Fruit fly (Drosophila melanogaster) whole organism, embryonic: ENCODE results near the gene Clbn.
"Not testable (repeated sequence)": the region's sequence is repeated elsewhere in the genome, so short reads cannot be mapped to it uniquely, and the experiment has no call there.

Experiments
- Adf1 ChIP-seq: fragments of 200-800 bp; sonication (Bioruptor generic); IDR thresholded peaks from 2 replicates; pipeline ENCODE4 v1.3.6; 2022; ENCODE audit warnings: missing biosample characterization, missing genetic modification characterization
- Asciz ChIP-seq: fragments of 200-800 bp; sonication (Bioruptor generic); optimal IDR thresholded peaks from 2 replicates; lab custom pipeline; 2017; ENCODE audit warnings: missing biosample characterization, mild to moderate bottlenecking, missing genetic modification characterization, missing genetic modification reagents
- CG10267 ChIP-seq: fragments of 200-800 bp; sonication (Bioruptor generic); optimal IDR thresholded peaks from 2 replicates; lab custom pipeline; 2018; ENCODE audit warnings: missing biosample characterization, mild to moderate bottlenecking, missing genetic modification characterization, moderate library complexity
- CG10321 ChIP-seq: fragments of 200-800 bp; sonication (Bioruptor generic); IDR thresholded peaks from 2 replicates; pipeline ENCODE4 v1.3.6; 2022; ENCODE audit warnings: missing biosample characterization, missing genetic modification characterization
- CG10543 ChIP-seq: fragments of 200-800 bp; sonication (Bioruptor generic); optimal IDR thresholded peaks from 3 replicates; lab custom pipeline; 2017; ENCODE audit warnings: missing biosample characterization, mild to moderate bottlenecking, missing genetic modification characterization, moderate library complexity
- CG11247 ChIP-seq: fragments of 200-800 bp; sonication (Bioruptor generic); IDR thresholded peaks from 2 replicates; pipeline ENCODE4 v1.3.6; 2022; ENCODE audit warnings: missing biosample characterization, missing genetic modification characterization
- CG13624 ChIP-seq: fragments of 200-800 bp; sonication (Bioruptor generic); optimal IDR thresholded peaks from 2 replicates; lab custom pipeline; 2016; ENCODE audit warnings: missing biosample characterization, missing genetic modification characterization
- CG13775 ChIP-seq: fragments of 200-800 bp; sonication (Bioruptor generic); optimal IDR thresholded peaks from 3 replicates; lab custom pipeline; 2017; ENCODE audit warnings: missing biosample characterization, mild to moderate bottlenecking, missing genetic modification characterization
- CG14014 ChIP-seq: fragments of 200-800 bp; sonication (Bioruptor generic); IDR thresholded peaks from 2 replicates; pipeline ENCODE4 v1.3.6; 2022; ENCODE audit warnings: missing biosample characterization, missing genetic modification characterization
- CG17328 ChIP-seq: fragments of 200-800 bp; sonication (Bioruptor generic); IDR thresholded peaks from 2 replicates; pipeline ENCODE4 v1.3.6; 2022; ENCODE audit warnings: missing biosample characterization, missing genetic modification characterization
- CG17385 ChIP-seq: fragments of 200-800 bp; sonication (Bioruptor generic); optimal IDR thresholded peaks from 3 replicates; lab custom pipeline; 2018; ENCODE audit warnings: missing biosample characterization, mild to moderate bottlenecking, missing genetic modification characterization
- CG34224 ChIP-seq: fragments of 200-800 bp; sonication (Bioruptor generic); IDR thresholded peaks from 3 replicates; pipeline ENCODE4 v1.3.6; 2022; ENCODE audit warnings: missing biosample characterization, missing genetic modification characterization; ENCODE audit not compliant: partially characterized antibody
- CG5953 ChIP-seq: fragments of 200-800 bp; sonication (Bioruptor generic); IDR thresholded peaks from 2 replicates; pipeline ENCODE4 v1.3.6; 2022; ENCODE audit warnings: missing biosample characterization, missing genetic modification characterization
- CG6765 ChIP-seq: fragments of 200-800 bp; sonication (Bioruptor generic); optimal IDR thresholded peaks from 3 replicates; lab custom pipeline; 2017; ENCODE audit warnings: missing biosample characterization, mild to moderate bottlenecking, missing genetic modification characterization
- CG6791 ChIP-seq: fragments of 200-800 bp; sonication (Bioruptor generic); IDR thresholded peaks from 3 replicates; pipeline ENCODE4 v1.3.6; 2022; ENCODE audit warnings: missing biosample characterization, missing genetic modification characterization; ENCODE audit not compliant: partially characterized antibody
- CG7271 ChIP-seq: fragments of 200-800 bp; sonication (Bioruptor generic); optimal IDR thresholded peaks from 2 replicates; lab custom pipeline; 2018; ENCODE audit warnings: missing biosample characterization, mild to moderate bottlenecking, missing genetic modification characterization, moderate library complexity
- D ChIP-seq, 2 experiments: fragments of 200-800 bp in 1 of 2; fragments of >200 bp in 1 of 2; sonication (Bioruptor generic) in 1 of 2; optimal IDR thresholded peaks; 2 replicates in 1 of 2; 3 replicates in 1 of 2; lab custom pipeline; 2017; ENCODE audit warnings: mild to moderate bottlenecking in 1 of 2, missing biosample characterization in 1 of 2, missing genetic modification characterization in 1 of 2, missing genetic modification reagents in 1 of 2
- D19B ChIP-seq: fragments of 200-800 bp; sonication (Bioruptor generic); optimal IDR thresholded peaks from 2 replicates; lab custom pipeline; 2017; ENCODE audit warnings: missing biosample characterization, mild to moderate bottlenecking, missing genetic modification characterization
- Ets65A ChIP-seq: fragments of 200-800 bp; sonication (Bioruptor generic); peaks from one replicate; lab custom pipeline; 2016; ENCODE audit warnings: missing biosample characterization, missing genetic modification characterization
- Fer3 ChIP-seq: fragments of 200-800 bp; sonication (Bioruptor generic); optimal IDR thresholded peaks from 2 replicates; lab custom pipeline; 2018; ENCODE audit warnings: missing biosample characterization, mild to moderate bottlenecking, missing genetic modification characterization, moderate library complexity
- HLH3B ChIP-seq: fragments of 200-800 bp; sonication (Bioruptor generic); IDR thresholded peaks from 2 replicates; pipeline ENCODE4 v1.3.6; 2022; ENCODE audit warnings: missing biosample characterization, missing genetic modification characterization
- Mrtf ChIP-seq: fragments of 200-800 bp; sonication (Bioruptor generic); IDR thresholded peaks from 3 replicates; pipeline ENCODE4 v1.3.6; 2022; ENCODE audit warnings: missing biosample characterization, missing genetic modification characterization
- Nf-YC ChIP-seq: fragments of 200-800 bp; optimal IDR thresholded peaks from 3 replicates; lab custom pipeline; 2019; ENCODE audit warnings: missing biosample characterization, mild to moderate bottlenecking, missing genetic modification characterization, moderate library complexity
- Opbp ChIP-seq: fragments of 200-800 bp; sonication (Bioruptor generic); IDR thresholded peaks from 3 replicates; pipeline ENCODE4 v1.3.6; 2022; ENCODE audit warnings: missing biosample characterization, missing genetic modification characterization; ENCODE audit not compliant: partially characterized antibody
- Ptx1 ChIP-seq: fragments of 200-800 bp; sonication (Bioruptor generic); IDR thresholded peaks from 2 replicates; pipeline ENCODE4 v1.3.6; 2022; ENCODE audit warnings: missing biosample characterization, missing genetic modification characterization
- Rfx ChIP-seq: fragments of 200-800 bp; sonication (Bioruptor generic); IDR thresholded peaks from 2 replicates; pipeline ENCODE4 v1.3.6; 2022; ENCODE audit warnings: missing biosample characterization, missing genetic modification characterization
- YL-1 ChIP-seq: fragments of 200-800 bp; sonication (Bioruptor generic); optimal IDR thresholded peaks from 3 replicates; lab custom pipeline; 2017; ENCODE audit warnings: missing biosample characterization, mild to moderate bottlenecking, missing genetic modification characterization
- ac ChIP-seq: fragments of 200-800 bp; sonication (Bioruptor generic); optimal IDR thresholded peaks from 3 replicates; lab custom pipeline; 2017; ENCODE audit warnings: missing biosample characterization, mild to moderate bottlenecking, missing genetic modification characterization
- ara ChIP-seq: fragments of 200-800 bp; sonication (Bioruptor generic); IDR thresholded peaks from 2 replicates; pipeline ENCODE4 v1.3.6; 2022; ENCODE audit warnings: missing biosample characterization, missing genetic modification characterization
- ase ChIP-seq: fragments of 200-800 bp; sonication (Bioruptor generic); IDR thresholded peaks from 3 replicates; pipeline ENCODE4 v1.3.6; 2022; ENCODE audit warnings: missing biosample characterization, missing genetic modification characterization
- ato ChIP-seq: fragments of 200-800 bp; sonication (Bioruptor generic); IDR thresholded peaks from 2 replicates; pipeline ENCODE4 v1.3.6; 2022; ENCODE audit warnings: missing biosample characterization, missing genetic modification characterization; ENCODE audit not compliant: partially characterized antibody
- cas ChIP-seq: fragments of 200-800 bp; sonication (Bioruptor generic); IDR thresholded peaks from 2 replicates; pipeline ENCODE4 v1.3.6; 2022; ENCODE audit warnings: missing biosample characterization, missing genetic modification characterization
- chinmo ChIP-seq: fragments of 200-800 bp; sonication (Bioruptor generic); IDR thresholded peaks from 4 replicates; pipeline ENCODE4 v1.3.6; 2022; ENCODE audit warnings: missing biosample characterization, missing genetic modification characterization; ENCODE audit not compliant: partially characterized antibody
- croc ChIP-seq: fragments of 200-800 bp; sonication (Bioruptor generic); conservative IDR thresholded peaks from 3 replicates; pipeline ENCODE4 v1.3.6; 2022; ENCODE audit warnings: missing biosample characterization, missing genetic modification characterization
- danr ChIP-seq: fragments of 200-800 bp; sonication (Bioruptor generic); IDR thresholded peaks from 2 replicates; pipeline ENCODE4 v1.3.6; 2022; ENCODE audit warnings: missing biosample characterization, missing genetic modification characterization
- dm ChIP-seq: fragments of 200-800 bp; sonication (Bioruptor generic); optimal IDR thresholded peaks from 3 replicates; lab custom pipeline; 2016; ENCODE audit warnings: missing biosample characterization, missing genetic modification characterization
- dysf ChIP-seq: fragments of 200-800 bp; sonication (Bioruptor generic); IDR thresholded peaks from 3 replicates; pipeline ENCODE4 v1.3.6; 2022; ENCODE audit warnings: missing biosample characterization, missing genetic modification characterization
- gsb-n ChIP-seq: fragments of 200-800 bp; sonication (Bioruptor generic); optimal IDR thresholded peaks from 3 replicates; lab custom pipeline; 2018; ENCODE audit warnings: missing biosample characterization, mild to moderate bottlenecking, missing genetic modification characterization
- hkb ChIP-seq, 2 experiments: fragments of 200-800 bp in 1 of 2; fragments of >200 bp in 1 of 2; sonication (Bioruptor generic) in 1 of 2; IDR thresholded peaks in 1 of 2; optimal IDR thresholded peaks in 1 of 2; 2 replicates each; pipeline versions ENCODE4 v1.3.6 to Lab custom; 2017 to 2022; ENCODE audit warnings: missing biosample characterization in 1 of 2, missing genetic modification characterization in 1 of 2
- klu ChIP-seq: fragments of 200-800 bp; sonication (Bioruptor generic); IDR thresholded peaks from 2 replicates; pipeline ENCODE4 v1.3.6; 2022; ENCODE audit warnings: missing biosample characterization, missing genetic modification characterization
- knrl ChIP-seq: fragments of 200-800 bp; sonication (Bioruptor generic); IDR thresholded peaks from 3 replicates; pipeline ENCODE4 v1.3.6; 2022; ENCODE audit warnings: missing biosample characterization, missing genetic modification characterization; ENCODE audit not compliant: partially characterized antibody
- nmo ChIP-seq: fragments of 200-800 bp; sonication (Bioruptor generic); optimal IDR thresholded peaks from 2 replicates; lab custom pipeline; 2018; ENCODE audit warnings: missing biosample characterization, mild to moderate bottlenecking, missing genetic modification characterization, moderate library complexity
- otp ChIP-seq: fragments of 200-800 bp; sonication (Bioruptor generic); IDR thresholded peaks from 3 replicates; pipeline ENCODE4, ENCODE4 v1.3.6; 2022; ENCODE audit warnings: missing biosample characterization, missing genetic modification characterization
- scrt ChIP-seq: fragments of 200-800 bp; sonication (Bioruptor generic); optimal IDR thresholded peaks from 2 replicates; lab custom pipeline; 2018; ENCODE audit warnings: missing biosample characterization, mild to moderate bottlenecking, missing genetic modification characterization, moderate library complexity
- seq ChIP-seq: fragments of 200-800 bp; sonication (Bioruptor generic); IDR thresholded peaks from 2 replicates; pipeline ENCODE4 v1.3.6; 2022; ENCODE audit warnings: missing biosample characterization, missing genetic modification characterization
- tin ChIP-seq: fragments of 200-800 bp; sonication (Bioruptor generic); optimal IDR thresholded peaks from 3 replicates; lab custom pipeline; 2016; ENCODE audit warnings: missing biosample characterization, missing genetic modification characterization
- wdn ChIP-seq: fragments of 200-800 bp; sonication (Bioruptor generic); IDR thresholded peaks from 2 replicates; pipeline ENCODE4 v1.3.6; 2022; ENCODE audit warnings: missing biosample characterization, missing genetic modification characterization
- zfh1 ChIP-seq: fragments of 200-800 bp; sonication (Bioruptor generic); IDR thresholded peaks from 3 replicates; pipeline ENCODE4 v1.3.6; 2022; ENCODE audit warnings: missing biosample characterization, missing genetic modification characterization
- zfh2 ChIP-seq: fragments of 200-800 bp; sonication (Bioruptor generic); optimal IDR thresholded peaks from 2 replicates; lab custom pipeline; 2016; ENCODE audit warnings: missing biosample characterization, missing genetic modification characterization

Gene Clbn

dm6 chr3R:25123262-25123661 lies 4.0 kb upstream of the Clbn start, which contains the start of gene vig2 (continued):
- TF ChIP-seq knrl (GFP tag; lab: Robert Waterston, UW): peak; percentile 89
- TF ChIP-seq ato: peak; percentile 90
- TF ChIP-seq ase (GFP tag; lab: Robert Waterston, UW): peak; percentile 68; the same call in 2 of the 3 replicates
- peak; percentile 55 for TF ChIP-seq nmo (GFP tag; lab: Kevin White, UChicago)
- TF ChIP-seq Nf-YC (tag; lab: Kevin White, UChicago): peak; percentile 3
- TF ChIP-seq zfh2: peak; percentile 10
- TF ChIP-seq YL-1 (GFP tag; lab: Kevin White, UChicago): peak; percentile 36
- peak; percentile 57 for TF ChIP-seq CG6765 (GFP tag; lab: Kevin White, UChicago)
- peak; percentile 76 for TF ChIP-seq CG13775 (GFP tag; lab: Kevin White, UChicago)
- peak; percentile 18 for TF ChIP-seq CG13624
- TF ChIP-seq CG5953 (GFP tag; lab: Robert Waterston, UW): peak; percentile 81
- TF ChIP-seq cas (GFP tag; lab: Robert Waterston, UW): 0 out of 2 replicates have a peak, but pooled peaks have one; percentile 6
- TF ChIP-seq CG14014 (GFP tag; lab: Robert Waterston, UW): peak; percentile 75; the same call in 1 of the 2 replicates
- TF ChIP-seq dysf (GFP tag; lab: Robert Waterston, UW): peak; percentile 71; the same call in 2 of the 3 replicates
- peak; percentile 51; the same call in 1 of the 2 replicates for TF ChIP-seq wdn (GFP tag; lab: Robert Waterston, UW)
- peak; percentile 73 for TF ChIP-seq ara (GFP tag; lab: Robert Waterston, UW)
- peak; percentile 64; the same call in 2 of the 3 replicates for TF ChIP-seq CG34224 (GFP tag; lab: Robert Waterston, UW)
- TF ChIP-seq hkb, D (optimal IDR thresholded peaks at IDR 0.05; lab: Kevin White, UChicago): not testable (repeated sequence)
- peak; percentile 61; the same call in 1 of the 2 replicates for TF ChIP-seq hkb (GFP tag; IDR thresholded peaks at IDR 0.05; lab: Robert Waterston, UW)
- TF ChIP-seq CG17385 (GFP tag; lab: Kevin White, UChicago): peak; percentile 60
- peak; percentile 39 for TF ChIP-seq scrt (GFP tag; lab: Kevin White, UChicago)
- peak; percentile 78 for TF ChIP-seq zfh1
- TF ChIP-seq Asciz (GFP tag; lab: Kevin White, UChicago): peak; percentile 48
- TF ChIP-seq Mrtf: peak; percentile 49; the same call in 1 of the 3 replicates
- 0 out of 2 replicates have a peak, but pooled peaks have one; percentile 8 for TF ChIP-seq danr (GFP tag; lab: Robert Waterston, UW)
- peak; percentile 97 for TF ChIP-seq CG6791 (GFP tag; lab: Robert Waterston, UW)
- peak; percentile 2 for TF ChIP-seq ac
- TF ChIP-seq D19B (GFP tag; lab: Kevin White, UChicago): peak; percentile 16
- peak; percentile 70 for TF ChIP-seq Ptx1 (GFP tag; lab: Robert Waterston, UW)
- TF ChIP-seq CG10543 (GFP tag; lab: Kevin White, UChicago): peak; percentile 5
- 0 out of 2 replicates have a peak, but pooled peaks have one; percentile 38 for TF ChIP-seq klu (GFP tag; lab: Robert Waterston, UW)
- TF ChIP-seq dm (GFP tag; lab: Kevin White, UChicago): peak; percentile 48
- peak; percentile 2 for TF ChIP-seq D (GFP tag; optimal IDR thresholded peaks at IDR 0.05; lab: Kevin White, UChicago)
- 0 out of 2 replicates have a peak, but pooled peaks have one; percentile 32 for TF ChIP-seq seq
- peak; percentile 95 for TF ChIP-seq Opbp (GFP tag; lab: Robert Waterston, UW)
- TF ChIP-seq croc (GFP tag; lab: Robert Waterston, UW): 0 out of 3 replicates have a peak, but pooled peaks have one; percentile 29
- TF ChIP-seq CG17328 (GFP tag; lab: Robert Waterston, UW): peak; percentile 84
- TF ChIP-seq otp (GFP tag; lab: Robert Waterston, UW): peak; percentile 87
- TF ChIP-seq Adf1 (GFP tag; lab: Robert Waterston, UW): peak; percentile 28
- TF ChIP-seq CG11247 (GFP tag; lab: Robert Waterston, UW): peak; percentile 81
- peak; percentile 63 for TF ChIP-seq CG10321 (GFP tag; lab: Robert Waterston, UW)
- peak; percentile 0 for TF ChIP-seq CG10267 (tag; lab: Kevin White, UChicago)
- TF ChIP-seq Ets65A (GFP tag; lab: Kevin White, UChicago): peak; percentile 82
- TF ChIP-seq Fer3: peak; percentile 50
- TF ChIP-seq CG7271: peak; percentile 75
- peak; percentile 3 for TF ChIP-seq tin (GFP tag; lab: Kevin White, UChicago)
- TF ChIP-seq gsb-n: peak; percentile 6
- peak; percentile 93 for TF ChIP-seq Rfx
- TF ChIP-seq chinmo (GFP tag; lab: Robert Waterston, UW): peak; percentile 81; the same call in 2 of the 4 replicates
- peak; percentile 70 for TF ChIP-seq HLH3B
